Worm (Caenorhabditis elegans): ENCODE results near the gene tor-2.

The tor-2 gene

ce11 chrIV:13984041-13984440, at the start of gene tor-2:
Gene tor-2, minus strand, starts transcription at chrIV:13984141.
- TF ChIP-seq him-1 (tag; optimal IDR thresholded peaks at IDR 0.05) (no peak), dao-5 (tag; optimal IDR thresholded peaks at IDR 0.05) (no peak), W03F9.2 (tag; optimal IDR thresholded peaks at IDR 0.05) (no peak)

- TF ChIP-seq him-1 (tag; optimal IDR thresholded peaks at IDR 0.05) (no peak), dao-5 (tag; optimal IDR thresholded peaks at IDR 0.05) (no peak), W03F9.2 (tag; optimal IDR thresholded peaks at IDR 0.05) (no peak)
Observed at ce11 chrIV:14033502-14033751, 49.5 kb upstream of the tor-2 start.

ce11 chrIV:14032620-14033501, 48.9 kb upstream of the tor-2 start:
- TF ChIP-seq dao-5 (tag; optimal IDR thresholded peaks at IDR 0.05) (no peak), W03F9.2 (tag; optimal IDR thresholded peaks at IDR 0.05) (peak; percentile 24), him-1 (tag; optimal IDR thresholded peaks at IDR 0.05) (peak; percentile 67)

- TF ChIP-seq him-1 (tag; optimal IDR thresholded peaks at IDR 0.05), result no peak
Observed at ce11 chrIV:14019883-14020282, 35.9 kb upstream of the tor-2 start, which contains the start of the genes irld-56 and irld-55. Gene irld-56, minus strand, starts transcription at chrIV:14019983. Gene irld-55, plus strand, starts transcription at chrIV:14020198.

ce11 chrIV:14015844-14016243, 31.9 kb upstream of the tor-2 start, which contains the start of gene srw-63:
Gene srw-63, minus strand, starts transcription at chrIV:14015944.
- no peak for TF ChIP-seq dao-5 (tag; optimal IDR thresholded peaks at IDR 0.05)
- TF ChIP-seq him-1 (tag; optimal IDR thresholded peaks at IDR 0.05), result no peak
- no peak for TF ChIP-seq W03F9.2 (tag; optimal IDR thresholded peaks at IDR 0.05)

ce11 chrIV:14013692-14014091, 29.8 kb upstream of the tor-2 start:
- TF ChIP-seq dao-5 (tag; optimal IDR thresholded peaks at IDR 0.05) (no peak), W03F9.2 (tag; optimal IDR thresholded peaks at IDR 0.05) (peak; percentile 49), him-1 (tag; optimal IDR thresholded peaks at IDR 0.05) (no peak)

ce11 chrIV:14008709-14009108, 24.8 kb upstream of the tor-2 start:
- no peak for TF ChIP-seq dao-5 (tag; optimal IDR thresholded peaks at IDR 0.05)
- no peak for TF ChIP-seq him-1 (tag; optimal IDR thresholded peaks at IDR 0.05)
- TF ChIP-seq W03F9.2 (tag; optimal IDR thresholded peaks at IDR 0.05), result no peak

- TF ChIP-seq dao-5 (tag; optimal IDR thresholded peaks at IDR 0.05) (no peak), W03F9.2 (tag; optimal IDR thresholded peaks at IDR 0.05) (no peak), him-1 (tag; optimal IDR thresholded peaks at IDR 0.05) (no peak)
Observed at ce11 chrIV:14001782-14002181, 17.8 kb upstream of the tor-2 start.

- TF ChIP-seq dao-5 (tag; optimal IDR thresholded peaks at IDR 0.05), result no peak
- no peak for TF ChIP-seq him-1 (tag; optimal IDR thresholded peaks at IDR 0.05)
- no peak for TF ChIP-seq W03F9.2 (tag; optimal IDR thresholded peaks at IDR 0.05)
Observed at ce11 chrIV:13989875-13990274, 5.9 kb upstream of the tor-2 start.

- TF ChIP-seq him-1 (tag; optimal IDR thresholded peaks at IDR 0.05) (no peak), dao-5 (tag; optimal IDR thresholded peaks at IDR 0.05) (no peak), W03F9.2 (tag; optimal IDR thresholded peaks at IDR 0.05) (no peak)
Observed at ce11 chrIV:13988781-13989180, 4.8 kb upstream of the tor-2 start, which contains the start of gene egl-23. Gene egl-23, plus strand, starts transcription at chrIV:13989081.

- TF ChIP-seq him-1 (tag; optimal IDR thresholded peaks at IDR 0.05) (no peak), dao-5 (tag; optimal IDR thresholded peaks at IDR 0.05) (no peak), W03F9.2 (tag; optimal IDR thresholded peaks at IDR 0.05) (no peak)
Observed at ce11 chrIV:13985705-13986104, 1.8 kb upstream of the tor-2 start, which contains the start of gene tor-1. Gene tor-1, minus strand, starts transcription at chrIV:13985805.

- TF ChIP-seq dao-5 (tag; optimal IDR thresholded peaks at IDR 0.05) (no peak), him-1 (tag; optimal IDR thresholded peaks at IDR 0.05) (no peak), W03F9.2 (tag; optimal IDR thresholded peaks at IDR 0.05) (no peak)
Observed at ce11 chrIV:13982425-13982824, 1.5 kb downstream of the tor-2 start, which contains the start of gene gei-18. Gene gei-18, minus strand, starts transcription at chrIV:13982525.

ce11 chrIV:13979797-13980459, 4.0 kb downstream of the tor-2 start, which contains the start of gene dnbp-1:
Gene dnbp-1, minus strand, starts transcription at chrIV:13979847.
- TF ChIP-seq him-1 (tag; optimal IDR thresholded peaks at IDR 0.05) (no peak), W03F9.2 (tag; optimal IDR thresholded peaks at IDR 0.05) (peak; percentile 67)

ce11 chrIV:13954578-13954977, 29.4 kb downstream of the tor-2 start:
- TF ChIP-seq dao-5 (tag; optimal IDR thresholded peaks at IDR 0.05) (no peak), him-1 (tag; optimal IDR thresholded peaks at IDR 0.05) (no peak), W03F9.2 (tag; optimal IDR thresholded peaks at IDR 0.05) (no peak)

All from whole organism, L4/young adult.